Worm (Caenorhabditis elegans) whole organism, L4 larva: ENCODE results near the gene C38C6.3.

ENCODE experiments used
- D1046.2 ChIP-seq: fragments of 200-800 bp; sonication (Bioruptor generic); IDR thresholded peaks from 2 replicates; pipeline ENCODE4 v1.3.6; 2022; ENCODE audit warnings: missing genetic modification characterization, missing compliant biosample characterization
- F26F4.8 ChIP-seq: fragments of 200-800 bp; sonication (Bioruptor generic); conservative IDR thresholded peaks from 2 replicates; pipeline ENCODE4 v1.3.6; 2022; ENCODE audit warnings: missing genetic modification characterization, missing compliant biosample characterization
- T20F7.1 ChIP-seq: fragments of 200-800 bp; sonication (Bioruptor generic); optimal IDR thresholded peaks from 2 replicates; lab custom pipeline; 2018; ENCODE audit warnings: mild to moderate bottlenecking, missing genetic modification characterization, missing compliant biosample characterization
- Y75B8A.6 ChIP-seq: fragments of 200-800 bp; sonication (Bioruptor generic); IDR thresholded peaks from 2 replicates; pipeline ENCODE4 v1.3.6; 2022; ENCODE audit warnings: missing genetic modification reagents, missing genetic modification characterization, missing compliant biosample characterization
- ZK337.2 ChIP-seq: fragments of 200-800 bp; sonication (Bioruptor generic); IDR thresholded peaks from 2 replicates; pipeline ENCODE4 v1.3.6; 2022; ENCODE audit warnings: missing genetic modification reagents, missing genetic modification characterization, missing compliant biosample characterization
- aha-1 ChIP-seq: fragments of 150-350 bp; peaks from one replicate; lab custom pipeline; 2014; ENCODE audit warnings: missing biosample characterization, missing genetic modification characterization
- ama-1 ChIP-seq: fragments of 150-350 bp; optimal IDR thresholded peaks from 2 replicates; lab custom pipeline; 2014; ENCODE audit warnings: inconsistent platforms, mixed read lengths
- attf-4 ChIP-seq: sonication (generic microtip); optimal IDR thresholded peaks from 3 replicates; lab custom pipeline; 2017; ENCODE audit warnings: missing biosample characterization, missing genetic modification characterization
- ceh-62 ChIP-seq: sonication (generic microtip); optimal IDR thresholded peaks from 2 replicates; lab custom pipeline; 2017; ENCODE audit warnings: missing biosample characterization, missing genetic modification characterization
- daf-12 ChIP-seq: fragments of 150-350 bp; optimal IDR thresholded peaks from 2 replicates; lab custom pipeline; 2014; ENCODE audit warnings: missing biosample characterization, missing genetic modification reagents, missing genetic modification characterization
- dmd-6 ChIP-seq: fragments of 200-800 bp; sonication (Bioruptor generic); IDR thresholded peaks from 2 replicates; pipeline ENCODE4 v1.3.6; 2022; ENCODE audit warnings: missing genetic modification reagents, missing genetic modification characterization, missing compliant biosample characterization
- dve-1 ChIP-seq: sonication (generic microtip); optimal IDR thresholded peaks from 2 replicates; lab custom pipeline; 2017; ENCODE audit warnings: antibody characterized with exemption, mild to moderate bottlenecking, missing genetic modification characterization, missing compliant biosample characterization; ENCODE audit not compliant: insufficient read depth
- gei-8 ChIP-seq: fragments of 200-800 bp; sonication (Bioruptor generic); optimal IDR thresholded peaks from 2 replicates; lab custom pipeline; 2018; ENCODE audit warnings: mild to moderate bottlenecking, missing genetic modification characterization, missing compliant biosample characterization
- hif-1 ChIP-seq, 2 experiments: sonication (generic microtip); optimal IDR thresholded peaks; 2 replicates each; lab custom pipeline; 2016 to 2017; ENCODE audit warnings: missing compliant biosample characterization in 2 of 2, missing genetic modification characterization in 2 of 2, missing genetic modification reagents in 2 of 2, missing genotype in 2 of 2, mild to moderate bottlenecking in 1 of 2
- hlh-11 ChIP-seq: fragments of 200-800 bp; sonication (Bioruptor generic); optimal IDR thresholded peaks from 2 replicates; lab custom pipeline; 2018; ENCODE audit warnings: mild to moderate bottlenecking, missing genetic modification characterization, missing compliant biosample characterization
- hlh-30 ChIP-seq: sonication (generic microtip); optimal IDR thresholded peaks from 2 replicates; lab custom pipeline; 2017; ENCODE audit warnings: antibody characterized with exemption, mild to moderate bottlenecking, missing genetic modification characterization, missing compliant biosample characterization; ENCODE audit not compliant: insufficient read depth
- hmg-1.1 ChIP-seq: fragments of 200-800 bp; sonication (Bioruptor generic); IDR thresholded peaks from 2 replicates; pipeline ENCODE4 v1.3.6; 2022; ENCODE audit warnings: missing genetic modification reagents, missing genetic modification characterization, missing compliant biosample characterization
- lim-7 ChIP-seq: fragments of 200-800 bp; sonication (Bioruptor generic); IDR thresholded peaks from 2 replicates; pipeline ENCODE4 v1.3.6; 2022; ENCODE audit warnings: missing genetic modification characterization, missing compliant biosample characterization
- lin-1 ChIP-seq: fragments of 200-800 bp; sonication (Bioruptor generic); IDR thresholded peaks from 2 replicates; pipeline ENCODE4 v1.3.6; 2022; ENCODE audit warnings: missing genetic modification reagents, missing genetic modification characterization, missing compliant biosample characterization
- lin-29 ChIP-seq: fragments of 200-800 bp; sonication (Bioruptor generic); IDR thresholded peaks from 2 replicates; pipeline ENCODE4 v1.3.6; 2022; ENCODE audit warnings: missing genetic modification reagents, missing genetic modification characterization, missing compliant biosample characterization
- mdl-1 ChIP-seq, 2 experiments: fragments of 150-350 bp in 1 of 2; sonication (generic microtip) in 1 of 2; optimal IDR thresholded peaks; 2 replicates each; lab custom pipeline; 2014 to 2017; ENCODE audit warnings: missing biosample characterization in 2 of 2, missing genetic modification characterization in 2 of 2
- mdt-29 ChIP-seq: fragments of 200-800 bp; sonication (Bioruptor generic); IDR thresholded peaks from 2 replicates; pipeline ENCODE4 v1.3.6; 2022; ENCODE audit warnings: missing genetic modification reagents, missing genetic modification characterization, missing compliant biosample characterization
- mes-2 ChIP-seq: sonication (generic microtip); optimal IDR thresholded peaks from 2 replicates; lab custom pipeline; 2016; ENCODE audit warnings: missing genotype, mild to moderate bottlenecking, missing genetic modification characterization, missing compliant biosample characterization; ENCODE audit not compliant: poor library complexity, severe bottlenecking
- mxl-2 ChIP-seq: fragments of 200-800 bp; sonication (Bioruptor generic); conservative IDR thresholded peaks from 2 replicates; pipeline ENCODE4 v1.3.6; 2022; ENCODE audit warnings: missing genetic modification reagents, missing genetic modification characterization, missing compliant biosample characterization
- nhr-102 ChIP-seq: sonication (generic microtip); optimal IDR thresholded peaks from 2 replicates; lab custom pipeline; 2016; ENCODE audit warnings: mild to moderate bottlenecking, missing genetic modification characterization, moderate library complexity, missing compliant biosample characterization
- nhr-28 ChIP-seq: fragments of 150-350 bp; optimal IDR thresholded peaks from 2 replicates; lab custom pipeline; 2014; ENCODE audit warnings: missing biosample characterization, missing genetic modification characterization
- nhr-41 ChIP-seq: fragments of 200-800 bp; sonication (Bioruptor generic); IDR thresholded peaks from 2 replicates; pipeline ENCODE4 v1.3.6; 2022; ENCODE audit warnings: missing genetic modification reagents, missing genetic modification characterization, missing compliant biosample characterization
- nhr-48 ChIP-seq: sonication (generic microtip); optimal IDR thresholded peaks from 2 replicates; lab custom pipeline; 2016; ENCODE audit warnings: mild to moderate bottlenecking, missing genetic modification characterization, missing compliant biosample characterization
- pha-4 ChIP-seq, 2 experiments: fragments of 150-350 bp in 1 of 2; fragments of 200-800 bp in 1 of 2; sonication (Bioruptor generic) in 1 of 2; IDR thresholded peaks in 1 of 2; optimal IDR thresholded peaks in 1 of 2; 2 replicates each; pipeline versions ENCODE4 v1.3.6 to Lab custom; 2014 to 2022; ENCODE audit warnings: missing genetic modification characterization in 2 of 2, missing genetic modification reagents in 2 of 2, missing biosample characterization in 1 of 2, missing compliant biosample characterization in 1 of 2
- php-3 ChIP-seq: fragments of 200-800 bp; sonication (Bioruptor generic); IDR thresholded peaks from 2 replicates; pipeline ENCODE4 v1.3.6; 2022; ENCODE audit warnings: missing genetic modification reagents, missing genetic modification characterization, missing compliant biosample characterization
- rbr-2 ChIP-seq: sonication (generic microtip); optimal IDR thresholded peaks from 2 replicates; lab custom pipeline; 2016; ENCODE audit warnings: missing genotype, missing genetic modification characterization, missing compliant biosample characterization
- saeg-2 ChIP-seq: fragments of 200-800 bp; sonication (Bioruptor generic); IDR thresholded peaks from 2 replicates; pipeline ENCODE4 v1.3.6; 2022; ENCODE audit warnings: missing genetic modification reagents, missing genetic modification characterization, missing compliant biosample characterization
- set-16 ChIP-seq: fragments of 200-800 bp; sonication (Bioruptor generic); IDR thresholded peaks from 2 replicates; pipeline ENCODE4 v1.3.6; 2022; ENCODE audit warnings: missing genetic modification reagents, missing genetic modification characterization, missing compliant biosample characterization
- snpc-4 ChIP-seq: fragments of 150-350 bp; optimal IDR thresholded peaks from 2 replicates; lab custom pipeline; 2014; ENCODE audit warnings: missing biosample characterization, missing genetic modification characterization
- spr-3 ChIP-seq: fragments of 200-800 bp; sonication (Bioruptor generic); optimal IDR thresholded peaks from 2 replicates; lab custom pipeline; 2018; ENCODE audit warnings: mild to moderate bottlenecking, missing genetic modification characterization, missing compliant biosample characterization
- unc-130 ChIP-seq: sonication (generic microtip); optimal IDR thresholded peaks from 2 replicates; lab custom pipeline; 2016; ENCODE audit warnings: missing genetic modification reagents, missing genetic modification characterization, missing compliant biosample characterization
- vab-7 ChIP-seq: fragments of 200-800 bp; sonication (Bioruptor generic); IDR thresholded peaks from 2 replicates; pipeline ENCODE4 v1.3.6; 2022; ENCODE audit warnings: missing genetic modification reagents, missing genetic modification characterization, missing compliant biosample characterization
- zfp-2 ChIP-seq: sonication (generic microtip); optimal IDR thresholded peaks from 2 replicates; lab custom pipeline; 2016; ENCODE audit warnings: mild to moderate bottlenecking, missing genetic modification characterization, missing compliant biosample characterization
- zip-11 ChIP-seq: fragments of 200-800 bp; sonication (Bioruptor generic); IDR thresholded peaks from 2 replicates; pipeline ENCODE4 v1.3.6; 2022; ENCODE audit warnings: missing genetic modification characterization, missing compliant biosample characterization
- zip-2 ChIP-seq: fragments of 150-350 bp; optimal IDR thresholded peaks from 2 replicates; lab custom pipeline; 2014; ENCODE audit warnings: missing biosample characterization, missing genetic modification characterization

The C38C6.3 gene

DNA sequence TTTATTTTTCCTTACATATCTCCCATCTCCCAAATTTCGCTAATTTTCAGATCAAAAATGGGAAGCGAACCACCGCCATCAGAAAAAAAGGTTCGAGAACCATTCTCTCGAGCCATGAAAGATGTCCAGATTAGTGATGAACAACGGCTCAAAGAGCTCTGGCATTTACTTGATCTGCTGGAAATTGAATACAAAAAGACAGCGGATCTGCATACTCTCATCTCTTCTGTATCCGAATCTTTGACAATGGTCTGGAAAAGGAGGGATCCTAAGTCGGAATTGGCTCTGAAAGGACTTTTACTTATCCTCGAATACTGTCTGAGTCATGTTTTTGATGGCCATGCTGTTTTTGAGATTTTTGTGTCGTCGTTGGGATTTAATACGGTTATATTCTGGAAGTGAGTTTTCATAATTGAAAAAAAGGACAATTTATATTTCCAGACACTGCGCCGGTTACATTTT lies 32.0 kb upstream of the C38C6.3 start, which contains the start of gene tps-2 (continued):
- no peak for TF ChIP-seq mdl-1 (tag; optimal IDR thresholded peaks at IDR 0.05; lab: Kevin White, UChicago)
- TF ChIP-seq rbr-2 (tag; lab: Kevin White, UChicago), result no peak
- no peak for TF ChIP-seq pha-4 (GFP tag; IDR thresholded peaks at IDR 0.05; lab: Robert Waterston, UW)
- TF ChIP-seq pha-4 (tag; optimal IDR thresholded peaks at IDR 0.05; lab: Kevin White, UChicago), result no peak
- TF ChIP-seq hlh-11 (tag; lab: Kevin White, UChicago), result no peak
- TF ChIP-seq nhr-41 (GFP tag; lab: Robert Waterston, UW), result no peak
- TF ChIP-seq saeg-2 (GFP tag; lab: Robert Waterston, UW), result no peak
- no peak for TF ChIP-seq F26F4.8
- TF ChIP-seq php-3 (GFP tag; lab: Robert Waterston, UW), result no peak
- TF ChIP-seq ama-1 (lab: Kevin White, UChicago), result no peak
- no peak for TF ChIP-seq dmd-6 (GFP tag; lab: Robert Waterston, UW)
- no peak for TF ChIP-seq zfp-2 (tag; lab: Kevin White, UChicago)
- TF ChIP-seq daf-12 (tag; lab: Kevin White, UChicago), result no peak
- TF ChIP-seq aha-1 (tag; lab: Kevin White, UChicago), result peak; percentile 96
- peak; percentile 5; the same call in 1 of the 2 replicates for TF ChIP-seq Y75B8A.6 (GFP tag; lab: Robert Waterston, UW)
- TF ChIP-seq unc-130 (GFP tag; lab: Kevin White, UChicago), result no peak
- TF ChIP-seq zip-2 (tag; lab: Kevin White, UChicago), result no peak
- TF ChIP-seq hlh-30 (tag; lab: Kevin White, UChicago), result no peak
- TF ChIP-seq set-16 (GFP tag; lab: Robert Waterston, UW), result no peak
- TF ChIP-seq lin-1 (GFP tag; lab: Robert Waterston, UW), result no peak
- no peak for TF ChIP-seq mxl-2 (GFP tag; lab: Robert Waterston, UW)
- no peak for TF ChIP-seq spr-3 (GFP tag; lab: Kevin White, UChicago)
- TF ChIP-seq zip-11 (GFP tag; lab: Robert Waterston, UW), result no peak
- no peak for TF ChIP-seq nhr-48
- no peak for TF ChIP-seq ceh-62 (tag; lab: Kevin White, UChicago)
- no peak for TF ChIP-seq nhr-102
- no peak for TF ChIP-seq dve-1 (tag; lab: Kevin White, UChicago)
- TF ChIP-seq hmg-1.1 (GFP tag; lab: Robert Waterston, UW), result no peak
- no peak; the same call in 1 of the 2 replicates for TF ChIP-seq mdt-29 (GFP tag; lab: Robert Waterston, UW)
- no peak for TF ChIP-seq attf-4 (tag; lab: Kevin White, UChicago)
- no peak for TF ChIP-seq lin-29 (GFP tag; lab: Robert Waterston, UW)
- no peak for TF ChIP-seq lim-7
- no peak for TF ChIP-seq hif-1 (tag; optimal IDR thresholded peaks at IDR 0.05; lab: Kevin White, UChicago)
- TF ChIP-seq D1046.2 (GFP tag; lab: Robert Waterston, UW), result no peak
- TF ChIP-seq T20F7.1 (GFP tag; lab: Kevin White, UChicago), result peak; percentile 0
- TF ChIP-seq mes-2, result no peak
- TF ChIP-seq gei-8 (GFP tag; lab: Kevin White, UChicago), result no peak
- no peak for TF ChIP-seq vab-7 (GFP tag; lab: Robert Waterston, UW)
- TF ChIP-seq nhr-28 (tag; lab: Kevin White, UChicago), result no peak

DNA sequence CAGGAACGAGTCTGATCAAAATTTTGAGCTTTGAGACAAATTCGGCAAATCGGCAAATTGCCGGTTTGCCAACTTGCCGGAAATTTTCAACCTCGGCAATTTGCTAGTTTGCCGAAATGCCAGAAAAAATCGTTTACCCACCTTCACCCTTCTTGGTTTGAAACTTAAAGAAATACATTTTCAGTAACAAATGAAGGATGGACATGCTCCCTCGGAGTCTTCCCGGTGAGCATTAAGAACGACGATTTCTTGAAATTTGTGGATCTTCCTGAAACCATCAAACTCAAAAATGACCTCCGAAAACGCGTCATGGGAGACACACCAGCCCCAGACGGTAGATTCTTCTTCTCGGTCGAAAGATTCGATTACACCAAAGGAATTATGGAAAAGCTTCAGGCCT lies 30.2 kb upstream of the C38C6.3 start:
- peak; percentile 96 for TF ChIP-seq aha-1 (tag; lab: Kevin White, UChicago)
- TF ChIP-seq snpc-4 (tag; lab: Kevin White, UChicago), result no peak
- no peak for TF ChIP-seq ZK337.2 (GFP tag; lab: Robert Waterston, UW)
- TF ChIP-seq ama-1 (lab: Kevin White, UChicago), result peak; percentile 34
- TF ChIP-seq php-3 (GFP tag; lab: Robert Waterston, UW), result 0 out of 2 replicates have a peak, but pooled peaks have one; percentile 27
